Worm (Caenorhabditis elegans): ENCODE measurements around the gene unc-8.

DNA sequence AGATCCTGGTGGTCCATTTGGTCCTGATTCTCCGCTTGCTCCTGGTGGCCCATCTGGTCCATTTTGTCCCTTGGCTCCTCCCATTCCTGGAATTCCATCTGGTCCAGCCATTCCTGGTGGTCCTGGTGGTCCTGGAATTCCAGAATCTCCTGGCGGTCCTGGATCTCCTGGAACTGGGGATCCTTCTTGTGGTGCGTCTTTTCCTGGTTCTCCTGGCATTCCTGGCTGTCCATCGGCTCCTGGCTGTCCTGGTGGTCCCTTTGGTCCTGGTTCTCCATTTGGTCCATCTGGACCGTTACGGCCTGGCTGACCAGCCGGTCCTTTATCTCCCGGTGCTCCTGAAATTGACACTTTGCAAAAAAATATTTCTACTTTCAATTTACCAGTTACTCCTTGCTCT is 48.6 kb downstream of the unc-8 start:
- TF ChIP-seq him-1 (tag; optimal IDR thresholded peaks at IDR 0.05): no peak
- no peak for TF ChIP-seq dao-5 (tag; optimal IDR thresholded peaks at IDR 0.05)
